Worm (Caenorhabditis elegans) whole organism, L2 larva: Measurements from ENCODE around the gene fil-2.

Source experiments
- R02D3.7 ChIP-seq: fragments of 150-350 bp; optimal IDR thresholded peaks from 2 replicates; lab custom pipeline; 2014; ENCODE audit warnings: missing biosample characterization, missing genetic modification characterization
- alr-1 ChIP-seq: fragments of 150-350 bp; optimal IDR thresholded peaks from 2 replicates; lab custom pipeline; 2014; ENCODE audit warnings: missing biosample characterization, missing genetic modification characterization
- aly-2 ChIP-seq: fragments of 150-350 bp; optimal IDR thresholded peaks from 2 replicates; lab custom pipeline; 2014; ENCODE audit warnings: missing biosample characterization, missing genetic modification characterization
- ama-1 ChIP-seq: fragments of 150-350 bp; optimal IDR thresholded peaks from 2 replicates; lab custom pipeline; 2018; ENCODE audit warnings: inconsistent platforms
- elt-3 ChIP-seq: sonication (generic microtip); optimal IDR thresholded peaks from 2 replicates; lab custom pipeline; 2017; ENCODE audit warnings: missing biosample characterization, missing genetic modification characterization
- lin-39 ChIP-seq: fragments of 150-350 bp; optimal IDR thresholded peaks from 2 replicates; lab custom pipeline; 2014; ENCODE audit warnings: missing biosample characterization, missing genetic modification reagents, missing genetic modification characterization
- lsy-2 ChIP-seq, 2 experiments: fragments of 150-350 bp in 1 of 2; sonication (generic microtip) in 1 of 2; optimal IDR thresholded peaks; 2 replicates each; lab custom pipeline; 2014 to 2017; ENCODE audit warnings: missing biosample characterization in 2 of 2, missing genetic modification characterization in 2 of 2
- mab-5 ChIP-seq: fragments of 150-350 bp; optimal IDR thresholded peaks from 2 replicates; lab custom pipeline; 2014; ENCODE audit warnings: missing biosample characterization, missing genetic modification characterization
- nhr-11 ChIP-seq: fragments of 150-350 bp; optimal IDR thresholded peaks from 2 replicates; lab custom pipeline; 2014; ENCODE audit warnings: missing biosample characterization, missing genetic modification characterization
- nhr-25 ChIP-seq: fragments of 150-350 bp; sonication (generic microtip); optimal IDR thresholded peaks from 3 replicates; lab custom pipeline; 2014; ENCODE audit warnings: missing biosample characterization, missing genetic modification characterization
- nhr-77 ChIP-seq: fragments of 150-350 bp; optimal IDR thresholded peaks from 2 replicates; lab custom pipeline; 2014; ENCODE audit warnings: missing biosample characterization, missing genetic modification characterization
- skn-1 ChIP-seq: sonication (generic microtip); optimal IDR thresholded peaks from 2 replicates; lab custom pipeline; 2017; ENCODE audit warnings: missing biosample characterization, missing genetic modification characterization
- unc-62 ChIP-seq: fragments of 150-350 bp; optimal IDR thresholded peaks from 2 replicates; lab custom pipeline; 2014; ENCODE audit warnings: missing biosample characterization, missing genetic modification reagents, missing genetic modification characterization

- no peak for TF ChIP-seq nhr-77 (tag; lab: Kevin White, UChicago)
- no peak for TF ChIP-seq skn-1 (tag; lab: Kevin White, UChicago)
- TF ChIP-seq mab-5 (tag; lab: Kevin White, UChicago) = no peak
- TF ChIP-seq alr-1 (tag; lab: Kevin White, UChicago) = no peak
- no peak for TF ChIP-seq nhr-25 (tag; lab: Kevin White, UChicago)
- no peak for TF ChIP-seq lin-39 (tag; lab: Kevin White, UChicago)
- no peak for TF ChIP-seq aly-2 (tag; lab: Kevin White, UChicago)
- TF ChIP-seq nhr-11 (tag; lab: Kevin White, UChicago) = no peak
- TF ChIP-seq elt-3 (tag; lab: Kevin White, UChicago) = no peak
- no peak for TF ChIP-seq unc-62 (GFP tag; lab: Kevin White, UChicago)
- TF ChIP-seq R02D3.7 = no peak
- TF ChIP-seq ama-1 (lab: Kevin White, UChicago) = no peak
- TF ChIP-seq lsy-2 (tag; optimal IDR thresholded peaks at IDR 0.05; lab: Kevin White, UChicago) = no peak
Measured at ce11 chrV:6323602-6324001, 44.8 kb downstream of the fil-2 start.
